Fruit fly (Drosophila melanogaster) whole organism, adult: ENCODE results near the gene Sf3a1.
"Not testable (repeated sequence)": the region's sequence is repeated elsewhere in the genome, so short reads cannot be mapped to it uniquely, and the experiment has no call there.

ENCODE experiments used
- CG11617 ChIP-seq: fragments of 200-800 bp; sonication (Bioruptor generic); optimal IDR thresholded peaks from 2 replicates; lab custom pipeline; 2017; ENCODE audit warnings: mild to moderate bottlenecking, missing biosample characterization, missing genetic modification reagents, missing genetic modification characterization
- CG14711 ChIP-seq: fragments of 200-800 bp; sonication (Bioruptor generic); optimal IDR thresholded peaks from 2 replicates; lab custom pipeline; 2018; ENCODE audit warnings: missing biosample characterization, mild to moderate bottlenecking, missing genetic modification characterization, moderate library complexity
- CG1620 ChIP-seq: fragments of 200-800 bp; sonication (Bioruptor generic); optimal IDR thresholded peaks from 2 replicates; lab custom pipeline; 2016; ENCODE audit warnings: missing biosample characterization, missing genetic modification characterization
- CG5204 ChIP-seq: fragments of 200-800 bp; sonication (Bioruptor generic); optimal IDR thresholded peaks from 2 replicates; lab custom pipeline; 2016; ENCODE audit warnings: missing biosample characterization, missing genetic modification characterization
- CG7045 ChIP-seq: fragments of 200-800 bp; sonication (Bioruptor generic); optimal IDR thresholded peaks from 2 replicates; lab custom pipeline; 2017; ENCODE audit warnings: missing biosample characterization, mild to moderate bottlenecking, missing genetic modification characterization
- Clk ChIP-seq: fragments of 200-800 bp; sonication (Bioruptor generic); optimal IDR thresholded peaks from 2 replicates; lab custom pipeline; 2017; ENCODE audit warnings: missing biosample characterization, missing genetic modification characterization
- Crg-1 ChIP-seq: fragments of 200-800 bp; sonication (Bioruptor generic); optimal IDR thresholded peaks from 2 replicates; lab custom pipeline; 2016; ENCODE audit warnings: missing biosample characterization, missing genetic modification characterization
- Hr96 ChIP-seq: fragments of 200-800 bp; sonication (Bioruptor generic); optimal IDR thresholded peaks from 2 replicates; lab custom pipeline; 2016; ENCODE audit warnings: missing biosample characterization, missing genetic modification characterization
- Mnt ChIP-seq: fragments of 200-800 bp; sonication (Bioruptor generic); optimal IDR thresholded peaks from 2 replicates; lab custom pipeline; 2016; ENCODE audit warnings: missing biosample characterization, mild to moderate bottlenecking, missing genetic modification characterization
- cic ChIP-seq: fragments of 200-800 bp; sonication (Bioruptor generic); optimal IDR thresholded peaks from 2 replicates; lab custom pipeline; 2017; ENCODE audit warnings: missing biosample characterization, mild to moderate bottlenecking, missing genetic modification characterization, moderate library complexity
- cnc ChIP-seq, 2 experiments: fragments of >200 bp; optimal IDR thresholded peaks; 2 replicates each; lab custom pipeline; 2017
- kay ChIP-seq: fragments of 200-800 bp; sonication (Bioruptor generic); peaks from one replicate; lab custom pipeline; 2016; ENCODE audit warnings: missing biosample characterization, missing genetic modification characterization, borderline replicate concordance
- tj ChIP-seq: fragments of 200-800 bp; sonication (Bioruptor generic); optimal IDR thresholded peaks from 3 replicates; lab custom pipeline; 2017; ENCODE audit warnings: missing biosample characterization, mild to moderate bottlenecking, missing genetic modification characterization, moderate library complexity

DNA sequence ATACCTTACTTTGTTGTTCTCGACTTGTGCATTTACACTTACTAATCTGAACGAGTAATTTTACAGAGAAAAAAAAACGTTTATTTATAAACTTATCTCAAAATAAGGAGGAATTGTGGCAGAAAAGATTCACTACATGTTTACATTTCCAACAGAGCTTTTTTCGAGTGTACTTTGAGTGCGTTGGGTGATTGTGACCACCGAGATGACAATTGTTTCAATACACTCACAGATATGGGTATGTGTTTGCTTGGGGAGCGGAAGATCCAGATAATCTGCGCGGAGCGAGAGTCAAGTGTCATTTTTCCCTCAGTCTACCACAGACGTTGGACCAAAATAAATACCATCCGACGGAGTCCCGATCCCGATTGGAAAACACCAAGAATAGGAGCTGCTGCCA, 9.4 kb downstream of the Sf3a1 start, which contains the start of gene CG31274:
- TF ChIP-seq Crg-1 (GFP tag; lab: Kevin White, UChicago); CG5204 (GFP tag; lab: Kevin White, UChicago); cnc (optimal IDR thresholded peaks at IDR 0.05; lab: Kevin White, UChicago); cic (GFP tag; lab: Kevin White, UChicago); CG7045 (GFP tag; lab: Kevin White, UChicago); Clk (GFP tag; lab: Kevin White, UChicago); CG11617; CG1620 (GFP tag; lab: Kevin White, UChicago); Hr96 (GFP tag; lab: Kevin White, UChicago); CG14711 (tag; lab: Kevin White, UChicago); kay (GFP tag; lab: Kevin White, UChicago); tj (GFP tag; lab: Kevin White, UChicago); Mnt (GFP tag; lab: Kevin White, UChicago): not testable (repeated sequence)
